Fruit fly (Drosophila melanogaster) whole organism, embryonic: ENCODE measurements around the gene Targ2.

Experiments used
- ATbp ChIP-seq: fragments of 200-800 bp; sonication (Bioruptor generic); optimal IDR thresholded peaks from 2 replicates; lab custom pipeline; 2017; ENCODE audit warnings: missing biosample characterization, mild to moderate bottlenecking, missing genetic modification characterization, missing genetic modification reagents
- Adf1 ChIP-seq: fragments of 200-800 bp; sonication (Bioruptor generic); IDR thresholded peaks from 2 replicates; pipeline ENCODE4 v1.3.6; 2022; ENCODE audit warnings: missing biosample characterization, missing genetic modification characterization
- Aef1 ChIP-seq: fragments of 200-800 bp; sonication (Bioruptor generic); IDR thresholded peaks from 3 replicates; pipeline ENCODE4 v1.3.6; 2022; ENCODE audit warnings: missing biosample characterization, missing genetic modification characterization
- Asciz ChIP-seq: fragments of 200-800 bp; sonication (Bioruptor generic); optimal IDR thresholded peaks from 2 replicates; lab custom pipeline; 2017; ENCODE audit warnings: missing biosample characterization, mild to moderate bottlenecking, missing genetic modification characterization, missing genetic modification reagents
- Atf6 ChIP-seq: fragments of 200-800 bp; sonication (Bioruptor generic); IDR thresholded peaks from 2 replicates; pipeline ENCODE4 v1.3.6; 2022; ENCODE audit warnings: missing biosample characterization, missing genetic modification characterization
- Awh ChIP-seq: fragments of 200-800 bp; sonication (Bioruptor generic); IDR thresholded peaks from 2 replicates; pipeline ENCODE4, ENCODE4 v1.3.6; 2022; ENCODE audit warnings: missing biosample characterization, missing genetic modification characterization
- Blimp-1 ChIP-seq: fragments of 200-800 bp; sonication (Bioruptor generic); optimal IDR thresholded peaks from 3 replicates; lab custom pipeline; 2018; ENCODE audit warnings: missing biosample characterization, missing genetic modification characterization, mild to moderate bottlenecking, moderate library complexity, missing genetic modification reagents
- CG10274 ChIP-seq: fragments of 200-800 bp; sonication (Bioruptor generic); optimal IDR thresholded peaks from 3 replicates; lab custom pipeline; 2017; ENCODE audit warnings: missing biosample characterization, mild to moderate bottlenecking, missing genetic modification characterization
- CG10462 ChIP-seq: fragments of 200-800 bp; sonication (Bioruptor generic); optimal IDR thresholded peaks from 2 replicates; lab custom pipeline; 2016; ENCODE audit warnings: missing biosample characterization, missing genetic modification characterization
- CG11085 ChIP-seq: fragments of 200-800 bp; sonication (Bioruptor generic); IDR thresholded peaks from 2 replicates; pipeline ENCODE4 v1.3.6; 2022; ENCODE audit warnings: missing biosample characterization, missing genetic modification characterization
- CG11456 ChIP-seq: fragments of 200-800 bp; sonication (Bioruptor generic); IDR thresholded peaks from 3 replicates; pipeline ENCODE4 v1.3.6; 2022; ENCODE audit warnings: missing biosample characterization, missing genetic modification characterization
- CG11504 ChIP-seq: fragments of 200-800 bp; sonication (Bioruptor generic); optimal IDR thresholded peaks from 3 replicates; lab custom pipeline; 2019; ENCODE audit warnings: missing biosample characterization, mild to moderate bottlenecking, missing genetic modification characterization, moderate library complexity
- CG11696 ChIP-seq: fragments of 200-800 bp; sonication (Bioruptor generic); IDR thresholded peaks from 2 replicates; pipeline ENCODE4 v1.3.6; 2022; ENCODE audit warnings: missing biosample characterization, missing genetic modification characterization
- CG12769 ChIP-seq: fragments of 200-800 bp; sonication (Bioruptor generic); optimal IDR thresholded peaks from 2 replicates; lab custom pipeline; 2019; ENCODE audit warnings: missing biosample characterization, mild to moderate bottlenecking, missing genetic modification characterization, moderate library complexity
- CG13296 ChIP-seq: fragments of 200-800 bp; sonication (Bioruptor generic); optimal IDR thresholded peaks from 3 replicates; lab custom pipeline; 2018; ENCODE audit warnings: missing biosample characterization, mild to moderate bottlenecking, missing genetic modification characterization
- CG13624 ChIP-seq: fragments of 200-800 bp; sonication (Bioruptor generic); optimal IDR thresholded peaks from 2 replicates; lab custom pipeline; 2016; ENCODE audit warnings: missing biosample characterization, missing genetic modification characterization
- CG2116 ChIP-seq: fragments of 200-800 bp; sonication (Bioruptor generic); optimal IDR thresholded peaks from 3 replicates; lab custom pipeline; 2018; ENCODE audit warnings: missing biosample characterization, mild to moderate bottlenecking, missing genetic modification characterization
- CG2202 ChIP-seq: fragments of 200-800 bp; sonication (Bioruptor generic); optimal IDR thresholded peaks from 2 replicates; lab custom pipeline; 2018; ENCODE audit warnings: missing biosample characterization, mild to moderate bottlenecking, missing genetic modification characterization
- CG30403 ChIP-seq: fragments of 200-800 bp; sonication (Bioruptor generic); optimal IDR thresholded peaks from 3 replicates; lab custom pipeline; 2016; ENCODE audit warnings: missing biosample characterization, missing genetic modification characterization
- CG31224 ChIP-seq: fragments of 200-800 bp; sonication (Bioruptor generic); IDR thresholded peaks from 2 replicates; pipeline ENCODE4 v1.3.6; 2022; ENCODE audit warnings: missing biosample characterization, missing genetic modification characterization
- CG34224 ChIP-seq: fragments of 200-800 bp; sonication (Bioruptor generic); IDR thresholded peaks from 3 replicates; pipeline ENCODE4 v1.3.6; 2022; ENCODE audit warnings: missing biosample characterization, missing genetic modification characterization; ENCODE audit not compliant: partially characterized antibody
- CG34376 ChIP-seq: fragments of 200-800 bp; sonication (Bioruptor generic); optimal IDR thresholded peaks from 2 replicates; lab custom pipeline; 2018; ENCODE audit warnings: missing biosample characterization, mild to moderate bottlenecking, missing genetic modification characterization
- CG34422 ChIP-seq: fragments of 200-800 bp; sonication (Bioruptor generic); IDR thresholded peaks from 3 replicates; pipeline ENCODE4 v1.3.6; 2022; ENCODE audit warnings: missing biosample characterization, missing genetic modification characterization
- CG6765 ChIP-seq: fragments of 200-800 bp; sonication (Bioruptor generic); optimal IDR thresholded peaks from 3 replicates; lab custom pipeline; 2017; ENCODE audit warnings: missing biosample characterization, mild to moderate bottlenecking, missing genetic modification characterization
- CG6813 ChIP-seq: fragments of 200-800 bp; sonication (Bioruptor generic); optimal IDR thresholded peaks from 2 replicates; lab custom pipeline; 2017; ENCODE audit warnings: missing biosample characterization, missing genetic modification characterization, mild to moderate bottlenecking, moderate library complexity, missing genetic modification reagents
- CG7839 ChIP-seq: fragments of 200-800 bp; sonication (Bioruptor generic); optimal IDR thresholded peaks from 3 replicates; lab custom pipeline; 2018; ENCODE audit warnings: missing biosample characterization, mild to moderate bottlenecking, missing genetic modification characterization, moderate library complexity
- Drgx ChIP-seq: fragments of 200-800 bp; sonication (Bioruptor generic); IDR thresholded peaks from 2 replicates; pipeline ENCODE4 v1.3.6; 2022; ENCODE audit warnings: missing biosample characterization, missing genetic modification characterization
- Fer3 ChIP-seq: fragments of 200-800 bp; sonication (Bioruptor generic); optimal IDR thresholded peaks from 2 replicates; lab custom pipeline; 2018; ENCODE audit warnings: missing biosample characterization, mild to moderate bottlenecking, missing genetic modification characterization, moderate library complexity
- H15 ChIP-seq: fragments of 200-800 bp; sonication (Bioruptor generic); IDR thresholded peaks from 3 replicates; pipeline ENCODE4 v1.3.6; 2022; ENCODE audit warnings: missing biosample characterization, missing genetic modification characterization
- Meics ChIP-seq: fragments of 200-800 bp; sonication (Bioruptor generic); optimal IDR thresholded peaks from 2 replicates; lab custom pipeline; 2017; ENCODE audit warnings: missing biosample characterization, mild to moderate bottlenecking, missing genetic modification characterization
- Poxn ChIP-seq: fragments of 200-800 bp; sonication (Bioruptor generic); IDR thresholded peaks from 2 replicates; pipeline ENCODE4 v1.3.6; 2022; ENCODE audit warnings: missing biosample characterization, missing genetic modification characterization
- Sox102F ChIP-seq: fragments of 200-800 bp; sonication (Bioruptor generic); optimal IDR thresholded peaks from 2 replicates; lab custom pipeline; 2018; ENCODE audit warnings: missing biosample characterization, mild to moderate bottlenecking, missing genetic modification characterization, moderate library complexity
- Stat92E ChIP-seq, 3 experiments: fragments of >200 bp in 2 of 3; fragments of 200-800 bp in 1 of 3; sonication (Bioruptor generic) in 1 of 3; optimal IDR thresholded peaks; 2 replicates each; lab custom pipeline; 2017 to 2019; ENCODE audit warnings: missing biosample characterization in 3 of 3, missing genetic modification characterization in 3 of 3, mild to moderate bottlenecking in 1 of 3, moderate library complexity in 1 of 3
- caup ChIP-seq: fragments of 200-800 bp; sonication (Bioruptor generic); optimal IDR thresholded peaks from 3 replicates; lab custom pipeline; 2017; ENCODE audit warnings: missing biosample characterization, mild to moderate bottlenecking, missing genetic modification characterization, moderate library complexity; ENCODE audit not compliant: severe bottlenecking
- cg ChIP-seq: fragments of 200-800 bp; sonication (Bioruptor generic); optimal IDR thresholded peaks from 3 replicates; lab custom pipeline; 2019; ENCODE audit warnings: missing biosample characterization, mild to moderate bottlenecking, missing genetic modification characterization, moderate library complexity
- chinmo ChIP-seq: fragments of 200-800 bp; sonication (Bioruptor generic); IDR thresholded peaks from 4 replicates; pipeline ENCODE4 v1.3.6; 2022; ENCODE audit warnings: missing biosample characterization, missing genetic modification characterization; ENCODE audit not compliant: partially characterized antibody
- dmrt99B ChIP-seq: fragments of 200-800 bp; sonication (Bioruptor generic); optimal IDR thresholded peaks from 2 replicates; lab custom pipeline; 2018; ENCODE audit warnings: missing biosample characterization, mild to moderate bottlenecking, missing genetic modification characterization, moderate library complexity
- maf-S ChIP-seq: fragments of 200-800 bp; sonication (Bioruptor generic); optimal IDR thresholded peaks from 2 replicates; lab custom pipeline; 2016; ENCODE audit warnings: missing biosample characterization, missing genetic modification characterization
- oc ChIP-seq: fragments of 200-800 bp; sonication (Bioruptor generic); optimal IDR thresholded peaks from 2 replicates; lab custom pipeline; 2018; ENCODE audit warnings: missing biosample characterization, mild to moderate bottlenecking, missing genetic modification characterization, moderate library complexity
- peb ChIP-seq: fragments of 200-800 bp; sonication (Bioruptor generic); IDR thresholded peaks from 2 replicates; pipeline ENCODE4 v1.3.6; 2022; ENCODE audit warnings: missing biosample characterization, missing genetic modification characterization
- rib ChIP-seq: fragments of 200-800 bp; sonication (Bioruptor generic); IDR thresholded peaks from 2 replicates; pipeline ENCODE4 v1.3.6; 2022; ENCODE audit warnings: missing biosample characterization, missing genetic modification characterization
- sna ChIP-seq: fragments of 200-800 bp; sonication (Bioruptor generic); IDR thresholded peaks from 2 replicates; pipeline ENCODE4 v1.3.6; 2022; ENCODE audit warnings: missing biosample characterization, missing genetic modification characterization; ENCODE audit not compliant: partially characterized antibody
- stc ChIP-seq: fragments of 200-800 bp; sonication (Bioruptor generic); IDR thresholded peaks from 2 replicates; pipeline ENCODE4 v1.3.6; 2022; ENCODE audit warnings: missing biosample characterization, missing genetic modification characterization
- tap ChIP-seq: fragments of 200-800 bp; optimal IDR thresholded peaks from 3 replicates; lab custom pipeline; 2019; ENCODE audit warnings: missing biosample characterization, mild to moderate bottlenecking, missing genetic modification characterization, moderate library complexity
- tin ChIP-seq: fragments of 200-800 bp; sonication (Bioruptor generic); optimal IDR thresholded peaks from 3 replicates; lab custom pipeline; 2016; ENCODE audit warnings: missing biosample characterization, missing genetic modification characterization
- unc-4 ChIP-seq: fragments of 200-800 bp; sonication (Bioruptor generic); IDR thresholded peaks from 2 replicates; pipeline ENCODE4 v1.3.6; 2022; ENCODE audit warnings: missing biosample characterization, missing genetic modification characterization; ENCODE audit not compliant: partially characterized antibody
- vvl ChIP-seq: fragments of 200-800 bp; sonication (Bioruptor generic); IDR thresholded peaks from 2 replicates; pipeline ENCODE4 v1.3.6; 2022; ENCODE audit warnings: missing biosample characterization, missing genetic modification characterization
- yki ChIP-seq: fragments of >200 bp; optimal IDR thresholded peaks from 3 replicates; lab custom pipeline; 2018

Targ2 gene

dm6 chr3L:21241447-21241983 is 38.5 kb upstream of the Targ2 start (continued):
- TF ChIP-seq CG11085: no peak
- TF ChIP-seq CG10274 (GFP tag; lab: Kevin White, UChicago): peak; percentile 20
- peak; percentile 22 for TF ChIP-seq CG30403 (GFP tag; lab: Kevin White, UChicago)
- TF ChIP-seq Sox102F (GFP tag; lab: Kevin White, UChicago): peak; percentile 1
- no peak for TF ChIP-seq CG2202 (tag; lab: Kevin White, UChicago)
- TF ChIP-seq Meics (GFP tag; lab: Kevin White, UChicago): peak; percentile 25
- no peak for TF ChIP-seq yki (lab: Kevin White, UChicago)
- TF ChIP-seq CG7839 (tag; lab: Kevin White, UChicago): peak; percentile 33
- no peak for TF ChIP-seq CG11456 (GFP tag; lab: Robert Waterston, UW)
- no peak for TF ChIP-seq CG11696
- no peak for TF ChIP-seq peb (GFP tag; lab: Robert Waterston, UW)
- TF ChIP-seq CG13296: no peak
- TF ChIP-seq tap (tag; lab: Kevin White, UChicago): no peak
- peak; percentile 18 for TF ChIP-seq CG13624
- peak; percentile 4 for TF ChIP-seq Fer3 (tag; lab: Kevin White, UChicago)

- TF ChIP-seq Blimp-1 (GFP tag; lab: Kevin White, UChicago) (peak; percentile 77), Poxn (GFP tag; lab: Robert Waterston, UW) (no peak), chinmo (GFP tag; lab: Robert Waterston, UW) (peak; percentile 94; the same call in 2 of the 4 replicates), Awh (peak; percentile 36; the same call in 1 of the 2 replicates), cg (GFP tag; lab: Kevin White, UChicago) (peak; percentile 31), H15 (GFP tag; lab: Robert Waterston, UW) (no peak), CG34422 (GFP tag; lab: Robert Waterston, UW) (peak; percentile 44; the same call in 1 of the 3 replicates), tin (GFP tag; lab: Kevin White, UChicago) (no peak), Atf6 (GFP tag; lab: Robert Waterston, UW) (0 out of 2 replicates have a peak, but pooled peaks have one; percentile 28), Aef1 (GFP tag; lab: Robert Waterston, UW) (peak; percentile 61; the same call in 2 of the 3 replicates), CG12769 (tag; lab: Kevin White, UChicago) (peak; percentile 60), sna (GFP tag; lab: Robert Waterston, UW) (peak; percentile 48; the same call in 1 of the 2 replicates), dmrt99B (peak; percentile 38), ATbp (GFP tag; lab: Kevin White, UChicago) (peak; percentile 1), Asciz (peak; percentile 3), oc (peak; percentile 56), maf-S (no peak), CG34376 (peak; percentile 43), yki (lab: Kevin White, UChicago) (peak; percentile 27), CG31224 (no peak), vvl (GFP tag; lab: Robert Waterston, UW) (peak; percentile 44), Adf1 (GFP tag; lab: Robert Waterston, UW) (peak; percentile 100), Stat92E (GFP tag; optimal IDR thresholded peaks at IDR 0.05; lab: Kevin White, UChicago) (peak in 1 of 3 experiments; percentile 27), stc (GFP tag; lab: Robert Waterston, UW) (peak; percentile 17; the same call in 1 of the 2 replicates), CG2116 (no peak), caup (GFP tag; lab: Kevin White, UChicago) (peak; percentile 38), CG6765 (GFP tag; lab: Kevin White, UChicago) (no peak), CG11504 (peak; percentile 57), CG6813 (GFP tag; lab: Kevin White, UChicago) (peak; percentile 20), Drgx (GFP tag; lab: Robert Waterston, UW) (peak; percentile 33; the same call in 1 of the 2 replicates), CG10462 (GFP tag; lab: Kevin White, UChicago) (no peak), rib (0 out of 2 replicates have a peak, but pooled peaks have one; percentile 18), unc-4 (GFP tag; lab: Robert Waterston, UW) (peak; percentile 47), CG34224 (GFP tag; lab: Robert Waterston, UW) (peak; percentile 57; the same call in 1 of the 3 replicates)
Measured at dm6 chr3L:21239999-21240509, 37.0 kb upstream of the Targ2 start.
